Fruit fly (Drosophila melanogaster) whole organism, embryonic: ENCODE data around the gene CG15142.
A peak's percentile ranks its signal among the peaks of the same experiment; 100 is the strongest.

Source experiments
- Adf1 ChIP-seq: fragments of 200-800 bp; sonication (Bioruptor generic); IDR thresholded peaks from 2 replicates; pipeline ENCODE4 v1.3.6; 2022; ENCODE audit warnings: missing biosample characterization, missing genetic modification characterization
- Atf-2 ChIP-seq: fragments of 200-800 bp; sonication (Bioruptor generic); optimal IDR thresholded peaks from 2 replicates; lab custom pipeline; 2016; ENCODE audit warnings: missing biosample characterization, missing genetic modification characterization
- Bteb2 ChIP-seq: fragments of 200-800 bp; sonication (Bioruptor generic); optimal IDR thresholded peaks from 2 replicates; lab custom pipeline; 2016; ENCODE audit warnings: missing biosample characterization, missing genetic modification characterization
- C15 ChIP-seq: fragments of 200-800 bp; sonication (Bioruptor generic); IDR thresholded peaks from 3 replicates; pipeline ENCODE4 v1.3.6; 2022; ENCODE audit warnings: missing biosample characterization, missing genetic modification characterization
- CG11085 ChIP-seq: fragments of 200-800 bp; sonication (Bioruptor generic); IDR thresholded peaks from 2 replicates; pipeline ENCODE4 v1.3.6; 2022; ENCODE audit warnings: missing biosample characterization, missing genetic modification characterization
- CG11247 ChIP-seq: fragments of 200-800 bp; sonication (Bioruptor generic); IDR thresholded peaks from 2 replicates; pipeline ENCODE4 v1.3.6; 2022; ENCODE audit warnings: missing biosample characterization, missing genetic modification characterization
- CG12071 ChIP-seq: fragments of 200-800 bp; sonication (Bioruptor generic); optimal IDR thresholded peaks from 3 replicates; lab custom pipeline; 2018; ENCODE audit warnings: missing biosample characterization, mild to moderate bottlenecking, missing genetic modification characterization
- CG12299 ChIP-seq: fragments of 200-800 bp; sonication (Bioruptor generic); optimal IDR thresholded peaks from 2 replicates; lab custom pipeline; 2018; ENCODE audit warnings: missing biosample characterization, mild to moderate bottlenecking, missing genetic modification characterization
- CG13894 ChIP-seq: fragments of 200-800 bp; sonication (Bioruptor generic); optimal IDR thresholded peaks from 3 replicates; lab custom pipeline; 2018; ENCODE audit warnings: missing biosample characterization, mild to moderate bottlenecking, missing genetic modification characterization, moderate library complexity
- CG15269 ChIP-seq: fragments of 200-800 bp; sonication (Bioruptor generic); optimal IDR thresholded peaks from 2 replicates; lab custom pipeline; 2018; ENCODE audit warnings: missing biosample characterization, mild to moderate bottlenecking, missing genetic modification characterization, moderate library complexity
- CG17568 ChIP-seq: fragments of 200-800 bp; sonication (Bioruptor generic); optimal IDR thresholded peaks from 2 replicates; lab custom pipeline; 2018; ENCODE audit warnings: missing biosample characterization, mild to moderate bottlenecking, missing genetic modification characterization, moderate library complexity
- CG1792 ChIP-seq: fragments of 200-800 bp; sonication (Bioruptor generic); optimal IDR thresholded peaks from 2 replicates; lab custom pipeline; 2016; ENCODE audit warnings: missing biosample characterization, missing genetic modification characterization
- CG18599 ChIP-seq: fragments of 200-800 bp; sonication (Bioruptor generic); optimal IDR thresholded peaks from 3 replicates; lab custom pipeline; 2017; ENCODE audit warnings: missing biosample characterization, missing genetic modification characterization, mild to moderate bottlenecking, moderate library complexity, missing genetic modification reagents
- CG18619 ChIP-seq: fragments of 200-800 bp; sonication (Bioruptor generic); optimal IDR thresholded peaks from 3 replicates; lab custom pipeline; 2017; ENCODE audit warnings: missing biosample characterization, mild to moderate bottlenecking, missing genetic modification characterization
- CG2120 ChIP-seq: fragments of 200-800 bp; sonication (Bioruptor generic); optimal IDR thresholded peaks from 3 replicates; lab custom pipeline; 2016; ENCODE audit warnings: missing biosample characterization, missing genetic modification characterization
- CG30403 ChIP-seq: fragments of 200-800 bp; sonication (Bioruptor generic); optimal IDR thresholded peaks from 3 replicates; lab custom pipeline; 2016; ENCODE audit warnings: missing biosample characterization, missing genetic modification characterization
- CG3847 ChIP-seq: fragments of 200-800 bp; sonication (Bioruptor generic); IDR thresholded peaks from 2 replicates; pipeline ENCODE4 v1.3.6; 2022; ENCODE audit warnings: missing biosample characterization, missing genetic modification characterization
- CG3995 ChIP-seq: fragments of 200-800 bp; sonication (Bioruptor generic); optimal IDR thresholded peaks from 3 replicates; lab custom pipeline; 2016; ENCODE audit warnings: missing biosample characterization, missing genetic modification characterization
- CG6683 ChIP-seq: fragments of 200-800 bp; sonication (Bioruptor generic); optimal IDR thresholded peaks from 2 replicates; lab custom pipeline; 2017; ENCODE audit warnings: missing biosample characterization, mild to moderate bottlenecking, missing genetic modification characterization, missing genetic modification reagents
- CG6791 ChIP-seq: fragments of 200-800 bp; sonication (Bioruptor generic); IDR thresholded peaks from 3 replicates; pipeline ENCODE4 v1.3.6; 2022; ENCODE audit warnings: missing biosample characterization, missing genetic modification characterization; ENCODE audit not compliant: partially characterized antibody
- CG7745 ChIP-seq: fragments of 200-800 bp; sonication (Bioruptor generic); optimal IDR thresholded peaks from 2 replicates; lab custom pipeline; 2018; ENCODE audit warnings: missing biosample characterization, mild to moderate bottlenecking, missing genetic modification characterization, moderate library complexity
- CG9727 ChIP-seq: fragments of 200-800 bp; sonication (Bioruptor generic); optimal IDR thresholded peaks from 3 replicates; lab custom pipeline; 2017; ENCODE audit warnings: missing biosample characterization, mild to moderate bottlenecking, missing genetic modification characterization
- Dad ChIP-seq: fragments of 200-800 bp; sonication (Bioruptor generic); optimal IDR thresholded peaks from 3 replicates; lab custom pipeline; 2016; ENCODE audit warnings: missing biosample characterization, missing genetic modification characterization
- Dip3 ChIP-seq: fragments of 200-800 bp; sonication (Bioruptor generic); optimal IDR thresholded peaks from 3 replicates; lab custom pipeline; 2016; ENCODE audit warnings: missing biosample characterization, missing genetic modification characterization
- Fer1 ChIP-seq: fragments of 200-800 bp; sonication (Bioruptor generic); optimal IDR thresholded peaks from 2 replicates; lab custom pipeline; 2017; ENCODE audit warnings: missing biosample characterization, mild to moderate bottlenecking, missing genetic modification characterization
- Hand ChIP-seq: fragments of 200-800 bp; sonication (Bioruptor generic); optimal IDR thresholded peaks from 2 replicates; lab custom pipeline; 2017; ENCODE audit warnings: mild to moderate bottlenecking, missing biosample characterization, missing genetic modification reagents, missing genetic modification characterization
- Meics ChIP-seq: fragments of 200-800 bp; sonication (Bioruptor generic); optimal IDR thresholded peaks from 2 replicates; lab custom pipeline; 2017; ENCODE audit warnings: missing biosample characterization, mild to moderate bottlenecking, missing genetic modification characterization
- Myb ChIP-seq: fragments of 200-800 bp; sonication (Bioruptor generic); optimal IDR thresholded peaks from 2 replicates; lab custom pipeline; 2016; ENCODE audit warnings: missing biosample characterization, missing genetic modification characterization
- NK7.1 ChIP-seq: fragments of 200-800 bp; sonication (Bioruptor generic); optimal IDR thresholded peaks from 3 replicates; lab custom pipeline; 2016; ENCODE audit warnings: missing biosample characterization, missing genetic modification characterization
- PHDP ChIP-seq: fragments of 200-800 bp; sonication (Bioruptor generic); optimal IDR thresholded peaks from 3 replicates; lab custom pipeline; 2018; ENCODE audit warnings: missing biosample characterization, mild to moderate bottlenecking, missing genetic modification characterization, moderate library complexity
- Pdp1 ChIP-seq, 2 experiments: fragments of 200-800 bp; sonication (Bioruptor generic); optimal IDR thresholded peaks; 3 replicates each; lab custom pipeline; 2016; ENCODE audit warnings: missing biosample characterization in 2 of 2, missing genetic modification characterization in 2 of 2, mild to moderate bottlenecking in 1 of 2, moderate library complexity in 1 of 2
- Ptx1 ChIP-seq: fragments of 200-800 bp; sonication (Bioruptor generic); IDR thresholded peaks from 2 replicates; pipeline ENCODE4 v1.3.6; 2022; ENCODE audit warnings: missing biosample characterization, missing genetic modification characterization
- Rfx ChIP-seq: fragments of 200-800 bp; sonication (Bioruptor generic); IDR thresholded peaks from 2 replicates; pipeline ENCODE4 v1.3.6; 2022; ENCODE audit warnings: missing biosample characterization, missing genetic modification characterization
- ap ChIP-seq: fragments of 200-800 bp; sonication (Bioruptor generic); IDR thresholded peaks from 2 replicates; pipeline ENCODE4 v1.3.6; 2022; ENCODE audit warnings: missing biosample characterization, missing genetic modification characterization
- chif ChIP-seq, 2 experiments: fragments of 200-800 bp; sonication (Bioruptor generic); optimal IDR thresholded peaks; 3 replicates each; lab custom pipeline; 2016; ENCODE audit warnings: missing biosample characterization in 2 of 2, missing genetic modification characterization in 2 of 2
- crc ChIP-seq: fragments of 200-800 bp; sonication (Bioruptor generic); optimal IDR thresholded peaks from 2 replicates; lab custom pipeline; 2016; ENCODE audit warnings: missing biosample characterization, missing genetic modification characterization
- dpn ChIP-seq, 2 experiments: fragments of 200-800 bp; sonication (Bioruptor generic); optimal IDR thresholded peaks; 3 replicates each; lab custom pipeline; 2016; ENCODE audit warnings: missing biosample characterization in 2 of 2, missing genetic modification characterization in 2 of 2
- exex ChIP-seq: fragments of 200-800 bp; sonication (Bioruptor generic); optimal IDR thresholded peaks from 4 replicates; lab custom pipeline; 2018; ENCODE audit warnings: missing biosample characterization, mild to moderate bottlenecking, missing genetic modification characterization, moderate library complexity
- eyg ChIP-seq: fragments of 200-800 bp; sonication (Bioruptor generic); optimal IDR thresholded peaks from 3 replicates; lab custom pipeline; 2016; ENCODE audit warnings: missing biosample characterization, missing genetic modification characterization
- fd96Cb ChIP-seq: fragments of 200-800 bp; sonication (Bioruptor generic); optimal IDR thresholded peaks from 2 replicates; lab custom pipeline; 2018; ENCODE audit warnings: missing biosample characterization, mild to moderate bottlenecking, missing genetic modification characterization, moderate library complexity
- kay ChIP-seq: fragments of 200-800 bp; sonication (Bioruptor generic); optimal IDR thresholded peaks from 2 replicates; lab custom pipeline; 2016; ENCODE audit warnings: missing biosample characterization, missing genetic modification characterization
- lab ChIP-seq: fragments of 200-800 bp; sonication (Bioruptor generic); optimal IDR thresholded peaks from 3 replicates; lab custom pipeline; 2017; ENCODE audit warnings: missing biosample characterization, missing genetic modification characterization, mild to moderate bottlenecking, moderate library complexity, missing genetic modification reagents
- mirr ChIP-seq: fragments of 200-800 bp; sonication (Bioruptor generic); optimal IDR thresholded peaks from 3 replicates; lab custom pipeline; 2018; ENCODE audit warnings: missing biosample characterization, mild to moderate bottlenecking, missing genetic modification characterization
- pho ChIP-seq: fragments of 200-800 bp; sonication (Bioruptor generic); optimal IDR thresholded peaks from 2 replicates; lab custom pipeline; 2016; ENCODE audit warnings: missing biosample characterization, missing genetic modification characterization
- pnt ChIP-seq: fragments of 200-800 bp; sonication (Bioruptor generic); optimal IDR thresholded peaks from 3 replicates; lab custom pipeline; 2016; ENCODE audit warnings: missing biosample characterization, missing genetic modification characterization
- pzg ChIP-seq: fragments of 200-800 bp; sonication (Bioruptor generic); optimal IDR thresholded peaks from 3 replicates; lab custom pipeline; 2018; ENCODE audit warnings: missing biosample characterization, mild to moderate bottlenecking, missing genetic modification characterization, moderate library complexity
- schlank ChIP-seq: fragments of 200-800 bp; sonication (Bioruptor generic); optimal IDR thresholded peaks from 2 replicates; lab custom pipeline; 2018; ENCODE audit warnings: missing biosample characterization, mild to moderate bottlenecking, missing genetic modification characterization
- sd ChIP-seq: fragments of 200-800 bp; sonication (Bioruptor generic); optimal IDR thresholded peaks from 3 replicates; lab custom pipeline; 2018; ENCODE audit warnings: missing biosample characterization, mild to moderate bottlenecking, missing genetic modification characterization, moderate library complexity
- slp2 ChIP-seq: fragments of 200-800 bp; sonication (Bioruptor generic); optimal IDR thresholded peaks from 2 replicates; lab custom pipeline; 2016; ENCODE audit warnings: missing biosample characterization, missing genetic modification characterization
- unpg ChIP-seq: fragments of 200-800 bp; sonication (Bioruptor generic); optimal IDR thresholded peaks from 3 replicates; lab custom pipeline; 2018; ENCODE audit warnings: missing biosample characterization, mild to moderate bottlenecking, missing genetic modification characterization, moderate library complexity

Gene CG15142

DNA sequence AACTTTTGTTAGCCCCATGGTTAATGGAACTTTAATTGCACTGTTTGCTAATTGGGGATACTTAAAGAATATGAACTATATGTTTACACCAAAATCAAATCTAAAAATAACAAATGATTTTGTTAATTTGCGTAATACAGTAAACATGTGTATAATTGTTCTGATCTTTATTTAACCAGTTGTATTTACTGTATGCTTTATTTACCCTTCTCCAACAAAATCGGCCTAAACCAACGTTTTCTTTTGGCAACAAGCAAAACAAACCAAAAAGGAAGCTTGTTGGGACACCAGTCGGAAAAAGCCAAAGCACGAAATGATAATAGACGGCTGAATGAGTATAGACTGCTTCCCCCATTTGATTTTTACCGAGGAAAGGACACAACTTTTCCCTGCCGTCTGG, 28.0 kb downstream of the CG15142 start (continued):
- TF ChIP-seq Myb (GFP tag; lab: Kevin White, UChicago) = peak; percentile 35
- TF ChIP-seq CG12071 = peak; percentile 69
- peak; percentile 56 for TF ChIP-seq CG15269 (tag; lab: Kevin White, UChicago)
- TF ChIP-seq CG30403 (GFP tag; lab: Kevin White, UChicago) = no peak
- peak in 1 of 2 experiments; percentile 1 for TF ChIP-seq Pdp1 (GFP tag; optimal IDR thresholded peaks at IDR 0.05; lab: Kevin White, UChicago)
- peak; percentile 33 for TF ChIP-seq exex (tag; lab: Kevin White, UChicago)
- TF ChIP-seq fd96Cb (tag; lab: Kevin White, UChicago) = no peak
- TF ChIP-seq Rfx = peak; percentile 78
- TF ChIP-seq CG12299 (tag; lab: Kevin White, UChicago) = peak; percentile 71
- TF ChIP-seq Dip3 (GFP tag; lab: Kevin White, UChicago) = peak; percentile 49
- peak; percentile 66 for TF ChIP-seq eyg (GFP tag; lab: Kevin White, UChicago)
- peak in 1 of 2 experiments; percentile 27 for TF ChIP-seq chif (GFP tag; optimal IDR thresholded peaks at IDR 0.05; lab: Kevin White, UChicago)
- TF ChIP-seq Fer1 (GFP tag; lab: Kevin White, UChicago) = peak; percentile 85
- no peak for TF ChIP-seq Ptx1 (GFP tag; lab: Robert Waterston, UW)
- TF ChIP-seq Atf-2 (GFP tag; lab: Kevin White, UChicago) = no peak
- TF ChIP-seq CG3847 (GFP tag; lab: Robert Waterston, UW) = peak; percentile 14; the same call in 1 of the 2 replicates
- peak; percentile 6 for TF ChIP-seq pnt (GFP tag; lab: Kevin White, UChicago)
- no peak for TF ChIP-seq CG7745 (tag; lab: Kevin White, UChicago)
- TF ChIP-seq CG9727 (GFP tag; lab: Kevin White, UChicago) = peak; percentile 55
- peak; percentile 60 for TF ChIP-seq crc (GFP tag; lab: Kevin White, UChicago)
- peak; percentile 26; the same call in 1 of the 2 replicates for TF ChIP-seq CG11085 (GFP tag; lab: Robert Waterston, UW)
- TF ChIP-seq kay (GFP tag; lab: Kevin White, UChicago) = peak; percentile 7
- no peak for TF ChIP-seq slp2 (GFP tag; lab: Kevin White, UChicago)
- peak; percentile 77 for TF ChIP-seq Hand (GFP tag; lab: Kevin White, UChicago)
- peak; percentile 61 for TF ChIP-seq NK7.1 (GFP tag; lab: Kevin White, UChicago)
- TF ChIP-seq C15 (GFP tag; lab: Robert Waterston, UW) = peak; percentile 15; the same call in 1 of the 3 replicates
- peak; percentile 62 for TF ChIP-seq mirr (GFP tag; lab: Kevin White, UChicago)
- peak; percentile 75 for TF ChIP-seq Bteb2 (GFP tag; lab: Kevin White, UChicago)
- TF ChIP-seq CG18599 (GFP tag; lab: Kevin White, UChicago) = peak; percentile 92
- TF ChIP-seq CG6683 = peak; percentile 73
- peak; percentile 85 for TF ChIP-seq PHDP (tag; lab: Kevin White, UChicago)
- TF ChIP-seq Adf1 (GFP tag; lab: Robert Waterston, UW) = peak; percentile 66
- TF ChIP-seq ap (GFP tag; lab: Robert Waterston, UW) = no peak
- peak; percentile 2 for TF ChIP-seq Dad (GFP tag; lab: Kevin White, UChicago)
- peak; percentile 83 for TF ChIP-seq CG2120
- peak; percentile 79 for TF ChIP-seq CG13894 (tag; lab: Kevin White, UChicago)
- peak; percentile 22 for TF ChIP-seq CG1792 (GFP tag; lab: Kevin White, UChicago)
- peak; percentile 59 for TF ChIP-seq pho
- peak; percentile 2 for TF ChIP-seq pzg (GFP tag; lab: Kevin White, UChicago)
- peak; percentile 59 for TF ChIP-seq sd (tag; lab: Kevin White, UChicago)
- TF ChIP-seq CG6791 (GFP tag; lab: Robert Waterston, UW) = no peak
- TF ChIP-seq dpn (GFP tag; optimal IDR thresholded peaks at IDR 0.05; lab: Kevin White, UChicago) = peak in 1 of 2 experiments; percentile 80
- peak; percentile 84 for TF ChIP-seq Meics (GFP tag; lab: Kevin White, UChicago)
- peak; percentile 64 for TF ChIP-seq CG11247
- peak; percentile 86 for TF ChIP-seq schlank (tag; lab: Kevin White, UChicago)
- peak; percentile 68 for TF ChIP-seq CG18619 (GFP tag; lab: Kevin White, UChicago)
- peak; percentile 95 for TF ChIP-seq lab (GFP tag; lab: Kevin White, UChicago)
- TF ChIP-seq CG3995 (GFP tag; lab: Kevin White, UChicago) = peak; percentile 36
- peak; percentile 54 for TF ChIP-seq unpg (GFP tag; lab: Kevin White, UChicago)
- TF ChIP-seq CG17568 = peak; percentile 70
